Fruit fly (Drosophila melanogaster) whole organism, pupa: ENCODE measurements around the gene CG33270.

Experiments
- CG10348 ChIP-seq: fragments of 200-800 bp; sonication (Bioruptor generic); IDR thresholded peaks from 2 replicates; pipeline ENCODE4 v1.3.6; 2022; ENCODE audit warnings: missing biosample characterization, missing genetic modification characterization
- CG4496 ChIP-seq: fragments of 200-800 bp; sonication (Bioruptor generic); IDR thresholded peaks from 3 replicates; pipeline ENCODE4 v1.3.6; 2022; ENCODE audit warnings: missing biosample characterization, missing genetic modification characterization
- D1 ChIP-seq: fragments of 200-800 bp; sonication (Bioruptor generic); optimal IDR thresholded peaks from 2 replicates; lab custom pipeline; 2018; ENCODE audit warnings: missing biosample characterization, mild to moderate bottlenecking, missing genetic modification characterization, moderate library complexity
- EcR ChIP-seq: fragments of 200-800 bp; sonication (Bioruptor generic); optimal IDR thresholded peaks from 3 replicates; lab custom pipeline; 2019; ENCODE audit warnings: missing biosample characterization, missing genetic modification characterization, mild to moderate bottlenecking, moderate library complexity, missing genetic modification reagents
- Ets98B ChIP-seq: fragments of 200-800 bp; sonication (Bioruptor generic); IDR thresholded peaks from 2 replicates; pipeline ENCODE4 v1.3.6; 2022; ENCODE audit warnings: missing biosample characterization, missing genetic modification characterization
- Snoo ChIP-seq: fragments of 200-800 bp; sonication (Bioruptor generic); optimal IDR thresholded peaks from 3 replicates; lab custom pipeline; 2017; ENCODE audit warnings: missing biosample characterization, mild to moderate bottlenecking, missing genetic modification characterization, inconsistent platforms

- TF ChIP-seq D1: no peak
- TF ChIP-seq Snoo (tag; lab: Kevin White, UChicago): no peak
- no peak for TF ChIP-seq Ets98B (GFP tag; lab: Robert Waterston, UW)
- no peak for TF ChIP-seq EcR
- TF ChIP-seq CG10348 (GFP tag; lab: Robert Waterston, UW): no peak
- TF ChIP-seq CG4496 (GFP tag; lab: Robert Waterston, UW): no peak
Measured at dm6 chr3L:11577395-11577794, 1.0 kb downstream of the CG33270 start, which contains the start of gene CG33271.
